Worm (Caenorhabditis elegans) whole organism, L2 larva: ENCODE results near the gene C44C10.12.
A peak's percentile ranks its signal among the peaks of the same experiment; 100 is the strongest.

Experiments used
- C34F6.9 ChIP-seq: fragments of 150-350 bp; optimal IDR thresholded peaks from 2 replicates; lab custom pipeline; 2014; ENCODE audit warnings: missing biosample characterization, missing genetic modification characterization
- F13H6.1 ChIP-seq: sonication (generic microtip); optimal IDR thresholded peaks from 2 replicates; lab custom pipeline; 2016; ENCODE audit warnings: missing genetic modification characterization, missing compliant biosample characterization
- R02D3.7 ChIP-seq: fragments of 150-350 bp; optimal IDR thresholded peaks from 2 replicates; lab custom pipeline; 2014; ENCODE audit warnings: missing biosample characterization, missing genetic modification characterization
- ZK546.5 ChIP-seq: sonication (generic microtip); optimal IDR thresholded peaks from 2 replicates; lab custom pipeline; 2017; ENCODE audit warnings: missing biosample characterization, missing genetic modification characterization
- alr-1 ChIP-seq: fragments of 150-350 bp; optimal IDR thresholded peaks from 2 replicates; lab custom pipeline; 2014; ENCODE audit warnings: missing biosample characterization, missing genetic modification characterization
- aly-2 ChIP-seq: fragments of 150-350 bp; optimal IDR thresholded peaks from 2 replicates; lab custom pipeline; 2014; ENCODE audit warnings: missing biosample characterization, missing genetic modification characterization
- ama-1 ChIP-seq: fragments of 150-350 bp; optimal IDR thresholded peaks from 2 replicates; lab custom pipeline; 2018; ENCODE audit warnings: inconsistent platforms
- blmp-1 ChIP-seq: sonication (generic microtip); optimal IDR thresholded peaks from 2 replicates; lab custom pipeline; 2017; ENCODE audit warnings: missing genetic modification characterization, mild to moderate bottlenecking, missing compliant biosample characterization, antibody characterized with exemption, moderate library complexity; ENCODE audit not compliant: insufficient read depth
- ceh-16 ChIP-seq: fragments of 150-350 bp; optimal IDR thresholded peaks from 2 replicates; lab custom pipeline; 2014; ENCODE audit warnings: missing biosample characterization, missing genetic modification characterization
- crh-2 ChIP-seq: sonication (generic microtip); optimal IDR thresholded peaks from 2 replicates; lab custom pipeline; 2017; ENCODE audit warnings: missing biosample characterization, missing genetic modification characterization
- dmd-4 ChIP-seq: sonication (generic microtip); optimal IDR thresholded peaks from 2 replicates; lab custom pipeline; 2017; ENCODE audit warnings: missing biosample characterization, missing genetic modification characterization
- egl-27 ChIP-seq: sonication (generic microtip); optimal IDR thresholded peaks from 3 replicates; lab custom pipeline; 2017; ENCODE audit warnings: missing biosample characterization, missing genetic modification reagents, missing genetic modification characterization
- elt-1 ChIP-seq: fragments of 150-350 bp; optimal IDR thresholded peaks from 2 replicates; lab custom pipeline; 2014; ENCODE audit warnings: missing biosample characterization, missing genetic modification characterization
- elt-3 ChIP-seq: sonication (generic microtip); optimal IDR thresholded peaks from 2 replicates; lab custom pipeline; 2017; ENCODE audit warnings: missing biosample characterization, missing genetic modification characterization
- fos-1 ChIP-seq: fragments of 150-350 bp; optimal IDR thresholded peaks from 2 replicates; lab custom pipeline; 2014; ENCODE audit warnings: missing biosample characterization, missing genetic modification characterization
- lin-11 ChIP-seq: fragments of 150-350 bp; sonication (generic microtip); optimal IDR thresholded peaks from 2 replicates; lab custom pipeline; 2014; ENCODE audit warnings: missing biosample characterization, missing genetic modification characterization, inconsistent platforms, mixed read lengths
- lin-13 ChIP-seq: fragments of 150-350 bp; optimal IDR thresholded peaks from 2 replicates; lab custom pipeline; 2014; ENCODE audit warnings: missing biosample characterization, missing genetic modification reagents, missing genetic modification characterization
- lin-39 ChIP-seq: fragments of 150-350 bp; optimal IDR thresholded peaks from 2 replicates; lab custom pipeline; 2014; ENCODE audit warnings: missing biosample characterization, missing genetic modification reagents, missing genetic modification characterization
- lsy-2 ChIP-seq, 2 experiments: fragments of 150-350 bp in 1 of 2; sonication (generic microtip) in 1 of 2; optimal IDR thresholded peaks; 2 replicates each; lab custom pipeline; 2014 to 2017; ENCODE audit warnings: missing biosample characterization in 2 of 2, missing genetic modification characterization in 2 of 2
- mab-5 ChIP-seq: fragments of 150-350 bp; optimal IDR thresholded peaks from 2 replicates; lab custom pipeline; 2014; ENCODE audit warnings: missing biosample characterization, missing genetic modification characterization
- mbf-1 ChIP-seq: sonication (generic microtip); optimal IDR thresholded peaks from 2 replicates; lab custom pipeline; 2017; ENCODE audit warnings: missing biosample characterization, missing genetic modification characterization
- mdl-1 ChIP-seq, 2 experiments: fragments of 150-350 bp in 1 of 2; sonication (generic microtip) in 1 of 2; optimal IDR thresholded peaks; 2 replicates each; lab custom pipeline; 2017; ENCODE audit warnings: missing biosample characterization in 2 of 2, missing genetic modification characterization in 2 of 2
- nhr-10 ChIP-seq: sonication (generic microtip); optimal IDR thresholded peaks from 2 replicates; lab custom pipeline; 2017; ENCODE audit warnings: missing biosample characterization, missing genetic modification characterization
- nhr-129 ChIP-seq: fragments of 150-350 bp; optimal IDR thresholded peaks from 2 replicates; lab custom pipeline; 2014; ENCODE audit warnings: missing biosample characterization, missing genetic modification characterization
- nhr-21 ChIP-seq: fragments of 150-350 bp; optimal IDR thresholded peaks from 2 replicates; lab custom pipeline; 2014; ENCODE audit warnings: missing biosample characterization, missing genetic modification characterization
- nhr-237 ChIP-seq: fragments of 150-350 bp; optimal IDR thresholded peaks from 2 replicates; lab custom pipeline; 2014; ENCODE audit warnings: missing biosample characterization, missing genetic modification characterization
- nhr-25 ChIP-seq: fragments of 150-350 bp; sonication (generic microtip); optimal IDR thresholded peaks from 3 replicates; lab custom pipeline; 2014; ENCODE audit warnings: missing biosample characterization, missing genetic modification characterization
- nhr-6 ChIP-seq: fragments of 150-350 bp; optimal IDR thresholded peaks from 2 replicates; lab custom pipeline; 2014; ENCODE audit warnings: missing biosample characterization, missing genetic modification characterization
- peb-1 ChIP-seq: fragments of 150-350 bp; optimal IDR thresholded peaks from 2 replicates; lab custom pipeline; 2014; ENCODE audit warnings: missing biosample characterization, missing genetic modification characterization
- sem-4 ChIP-seq: fragments of 150-350 bp; optimal IDR thresholded peaks from 2 replicates; lab custom pipeline; 2014; ENCODE audit warnings: missing biosample characterization, missing genetic modification reagents, missing genetic modification characterization
- skn-1 ChIP-seq: sonication (generic microtip); optimal IDR thresholded peaks from 2 replicates; lab custom pipeline; 2017; ENCODE audit warnings: missing biosample characterization, missing genetic modification characterization
- sma-9 ChIP-seq, 2 experiments: fragments of 150-350 bp in 1 of 2; sonication (generic microtip) in 1 of 2; optimal IDR thresholded peaks; 2 replicates each; lab custom pipeline; 2014 to 2016; ENCODE audit warnings: missing genetic modification characterization in 2 of 2, mild to moderate bottlenecking in 1 of 2, missing biosample characterization in 1 of 2, missing compliant biosample characterization in 1 of 2, missing genetic modification reagents in 1 of 2, moderate library complexity in 1 of 2
- snpc-4 ChIP-seq: fragments of 150-350 bp; optimal IDR thresholded peaks from 2 replicates; lab custom pipeline; 2014; ENCODE audit warnings: missing biosample characterization, missing genetic modification characterization
- unc-55 ChIP-seq: fragments of 150-350 bp; sonication (generic microtip); optimal IDR thresholded peaks from 3 replicates; lab custom pipeline; 2014; ENCODE audit warnings: missing biosample characterization, missing genetic modification reagents, missing genetic modification characterization
- unc-62 ChIP-seq: fragments of 150-350 bp; optimal IDR thresholded peaks from 2 replicates; lab custom pipeline; 2014; ENCODE audit warnings: missing biosample characterization, missing genetic modification reagents, missing genetic modification characterization
- zag-1 ChIP-seq: fragments of 150-350 bp; optimal IDR thresholded peaks from 2 replicates; lab custom pipeline; 2014; ENCODE audit warnings: missing biosample characterization, missing genetic modification characterization
- ztf-1 ChIP-seq: fragments of 200-800 bp; sonication (Bioruptor generic); conservative IDR thresholded peaks from 2 replicates; pipeline ENCODE4 v1.3.6; 2022; ENCODE audit warnings: missing genetic modification characterization, missing compliant biosample characterization
- ztf-11 ChIP-seq: sonication (generic microtip); optimal IDR thresholded peaks from 2 replicates; lab custom pipeline; 2017; ENCODE audit warnings: missing biosample characterization, missing genetic modification characterization

The C44C10.12 gene

ce11 chrX:11702236-11702635 lies 5.4 kb downstream of the C44C10.12 start, which contains the start of gene C44C10.3:
TSS of gene C44C10.3 (plus strand) at chrX:11702536.
- no peak for TF ChIP-seq elt-3 (tag; lab: Kevin White, UChicago)
- no peak for TF ChIP-seq skn-1
- TF ChIP-seq fos-1 (tag; lab: Kevin White, UChicago): no peak
- TF ChIP-seq ztf-1: no peak
- TF ChIP-seq unc-55 (GFP tag; lab: Kevin White, UChicago): no peak
- no peak for TF ChIP-seq lin-39 (tag; lab: Kevin White, UChicago)
- no peak for TF ChIP-seq ztf-11 (tag; lab: Kevin White, UChicago)
- no peak for TF ChIP-seq mbf-1 (tag; lab: Kevin White, UChicago)
- no peak for TF ChIP-seq elt-1
- no peak for TF ChIP-seq C34F6.9 (tag; lab: Kevin White, UChicago)
- TF ChIP-seq ZK546.5 (tag; lab: Kevin White, UChicago): no peak
- no peak for TF ChIP-seq dmd-4 (tag; lab: Kevin White, UChicago)
- no peak for TF ChIP-seq aly-2 (tag; lab: Kevin White, UChicago)

- TF ChIP-seq elt-3 (tag; lab: Kevin White, UChicago) (no peak), blmp-1 (no peak), crh-2 (tag; lab: Kevin White, UChicago) (peak; percentile 86), ceh-16 (no peak), alr-1 (tag; lab: Kevin White, UChicago) (no peak), sma-9 (GFP tag; optimal IDR thresholded peaks at IDR 0.05; lab: Kevin White, UChicago) (peak; percentile 53), sma-9 (tag; optimal IDR thresholded peaks at IDR 0.05; lab: Kevin White, UChicago) (no peak), peb-1 (tag; lab: Kevin White, UChicago) (no peak), aly-2 (tag; lab: Kevin White, UChicago) (no peak), lsy-2 (tag; optimal IDR thresholded peaks at IDR 0.05; lab: Kevin White, UChicago) (no peak), nhr-21 (tag; lab: Kevin White, UChicago) (peak; percentile 60), C34F6.9 (tag; lab: Kevin White, UChicago) (peak; percentile 14), nhr-6 (tag; lab: Kevin White, UChicago) (no peak), zag-1 (peak; percentile 5), unc-55 (GFP tag; lab: Kevin White, UChicago) (peak; percentile 57), F13H6.1 (tag; lab: Kevin White, UChicago) (peak; percentile 17), mab-5 (tag; lab: Kevin White, UChicago) (no peak), ztf-11 (tag; lab: Kevin White, UChicago) (no peak), lin-13 (GFP tag; lab: Kevin White, UChicago) (peak; percentile 5), fos-1 (tag; lab: Kevin White, UChicago) (peak; percentile 89), egl-27 (tag; lab: Kevin White, UChicago) (peak; percentile 19), nhr-25 (no peak), mdl-1 (tag; optimal IDR thresholded peaks at IDR 0.05; lab: Kevin White, UChicago) (peak in 1 of 2 experiments; percentile 63), sem-4 (tag; lab: Kevin White, UChicago) (no peak)
- TF ChIP-seq, all 48 proteins: peak for 11
Observed at ce11 chrX:11710229-11710628, 13.4 kb downstream of the C44C10.12 start, which contains the start of gene C44C10.11. TSS of gene C44C10.11 (minus strand) at chrX:11710343.

ce11 chrX:11711437-11712080 lies 14.8 kb downstream of the C44C10.12 start:
- TF ChIP-seq snpc-4 (no peak), blmp-1 (no peak), ztf-11 (tag; lab: Kevin White, UChicago) (no peak), nhr-6 (tag; lab: Kevin White, UChicago) (no peak), zag-1 (no peak), R02D3.7 (tag; lab: Kevin White, UChicago) (no peak), peb-1 (tag; lab: Kevin White, UChicago) (no peak), skn-1 (no peak), unc-55 (GFP tag; lab: Kevin White, UChicago) (no peak), dmd-4 (tag; lab: Kevin White, UChicago) (no peak), lin-13 (GFP tag; lab: Kevin White, UChicago) (no peak), F13H6.1 (tag; lab: Kevin White, UChicago) (no peak), nhr-10 (tag; lab: Kevin White, UChicago) (no peak), nhr-129 (tag; lab: Kevin White, UChicago) (no peak), lin-11 (no peak), sem-4 (tag; lab: Kevin White, UChicago) (no peak), ama-1 (no peak), nhr-237 (tag; lab: Kevin White, UChicago) (no peak), alr-1 (tag; lab: Kevin White, UChicago) (no peak), unc-62 (GFP tag; lab: Kevin White, UChicago) (no peak)
